Worm (Caenorhabditis elegans) whole organism, L3 larva: ENCODE measurements around the gene tmbi-4.
A peak's percentile ranks its signal among the peaks of the same experiment; 100 is the strongest.

ENCODE experiments used
- aly-2 ChIP-seq: fragments of 150-350 bp; optimal IDR thresholded peaks from 2 replicates; lab custom pipeline; 2014; ENCODE audit warnings: missing biosample characterization, missing genetic modification characterization
- ama-1 ChIP-seq: fragments of 150-350 bp; optimal IDR thresholded peaks from 2 replicates; lab custom pipeline; 2018
- ceh-16 ChIP-seq: sonication (generic microtip); optimal IDR thresholded peaks from 2 replicates; lab custom pipeline; 2017; ENCODE audit warnings: missing biosample characterization, missing genetic modification characterization
- ceh-82 ChIP-seq: fragments of 150-350 bp; optimal IDR thresholded peaks from 2 replicates; lab custom pipeline; 2014; ENCODE audit warnings: missing biosample characterization, missing genetic modification characterization
- ceh-9 ChIP-seq: sonication (generic microtip); optimal IDR thresholded peaks from 2 replicates; lab custom pipeline; 2018; ENCODE audit warnings: missing biosample characterization, missing genetic modification characterization
- daf-12 ChIP-seq: fragments of 150-350 bp; optimal IDR thresholded peaks from 2 replicates; lab custom pipeline; 2014; ENCODE audit warnings: missing biosample characterization, missing genetic modification reagents, missing genetic modification characterization
- egl-27 ChIP-seq: sonication (generic microtip); optimal IDR thresholded peaks from 4 replicates; lab custom pipeline; 2017; ENCODE audit warnings: missing biosample characterization, missing genetic modification reagents, missing genetic modification characterization
- elt-1 ChIP-seq: fragments of 150-350 bp; optimal IDR thresholded peaks from 2 replicates; lab custom pipeline; 2014; ENCODE audit warnings: missing biosample characterization, missing genetic modification characterization
- elt-2 ChIP-seq: sonication (generic microtip); optimal IDR thresholded peaks from 2 replicates; lab custom pipeline; 2016; ENCODE audit warnings: missing genetic modification reagents, mild to moderate bottlenecking, missing genetic modification characterization, missing compliant biosample characterization
- elt-3 ChIP-seq, 3 experiments: fragments of 150-350 bp in 1 of 3; sonication (generic microtip) in 2 of 3; optimal IDR thresholded peaks; 2 replicates in 2 of 3; 4 replicates in 1 of 3; lab custom pipeline; 2014 to 2017; ENCODE audit warnings: missing biosample characterization in 3 of 3, missing genetic modification characterization in 3 of 3
- eor-1 ChIP-seq, 2 experiments: fragments of 150-350 bp; optimal IDR thresholded peaks; 2 replicates each; lab custom pipeline; 2014 to 2018; ENCODE audit warnings: missing biosample characterization in 2 of 2, missing genetic modification characterization in 2 of 2
- fkh-10 ChIP-seq: sonication (generic microtip); optimal IDR thresholded peaks from 2 replicates; lab custom pipeline; 2017; ENCODE audit warnings: missing biosample characterization, missing genetic modification reagents, missing genetic modification characterization
- fkh-2 ChIP-seq: fragments of 150-350 bp; optimal IDR thresholded peaks from 2 replicates; lab custom pipeline; 2014; ENCODE audit warnings: missing biosample characterization, missing genetic modification reagents, missing genetic modification characterization
- fos-1 ChIP-seq: fragments of 150-350 bp; optimal IDR thresholded peaks from 2 replicates; lab custom pipeline; 2014; ENCODE audit warnings: missing biosample characterization, missing genetic modification characterization
- hmg-11 ChIP-seq: sonication (generic microtip); optimal IDR thresholded peaks from 2 replicates; lab custom pipeline; 2016; ENCODE audit warnings: missing genetic modification characterization, missing compliant biosample characterization
- jun-1 ChIP-seq: fragments of 150-350 bp; optimal IDR thresholded peaks from 2 replicates; lab custom pipeline; 2014; ENCODE audit warnings: missing biosample characterization, missing genetic modification reagents, missing genetic modification characterization
- lin-15B ChIP-seq: fragments of 150-350 bp; optimal IDR thresholded peaks from 2 replicates; lab custom pipeline; 2014; ENCODE audit warnings: missing biosample characterization, missing genetic modification characterization
- lin-39 ChIP-seq: fragments of 150-350 bp; optimal IDR thresholded peaks from 2 replicates; lab custom pipeline; 2018; ENCODE audit warnings: missing biosample characterization, missing genetic modification reagents, missing genetic modification characterization
- lsy-12 ChIP-seq: sonication (generic microtip); optimal IDR thresholded peaks from 2 replicates; lab custom pipeline; 2016; ENCODE audit warnings: mild to moderate bottlenecking, missing genetic modification characterization, missing compliant biosample characterization
- mdl-1 ChIP-seq: fragments of 150-350 bp; optimal IDR thresholded peaks from 2 replicates; lab custom pipeline; 2014; ENCODE audit warnings: missing biosample characterization, missing genetic modification characterization
- nfya-1 ChIP-seq: sonication (generic microtip); optimal IDR thresholded peaks from 2 replicates; lab custom pipeline; 2017; ENCODE audit warnings: missing genetic modification characterization, mild to moderate bottlenecking, missing compliant biosample characterization, antibody characterized with exemption, moderate library complexity; ENCODE audit not compliant: insufficient read depth
- nhr-11 ChIP-seq: fragments of 150-350 bp; optimal IDR thresholded peaks from 2 replicates; lab custom pipeline; 2014; ENCODE audit warnings: missing biosample characterization, missing genetic modification characterization
- nhr-12 ChIP-seq: fragments of 150-350 bp; optimal IDR thresholded peaks from 2 replicates; lab custom pipeline; 2014; ENCODE audit warnings: missing biosample characterization, missing genetic modification characterization
- nhr-23 ChIP-seq: fragments of 150-350 bp; optimal IDR thresholded peaks from 2 replicates; lab custom pipeline; 2014; ENCODE audit warnings: missing biosample characterization, missing genetic modification reagents, missing genetic modification characterization
- nhr-237 ChIP-seq: fragments of 150-350 bp; optimal IDR thresholded peaks from 2 replicates; lab custom pipeline; 2014; ENCODE audit warnings: missing biosample characterization, missing genetic modification characterization
- nhr-25 ChIP-seq: sonication (generic microtip); optimal IDR thresholded peaks from 2 replicates; lab custom pipeline; 2017; ENCODE audit warnings: missing biosample characterization, missing genetic modification characterization
- nhr-43 ChIP-seq: sonication (generic microtip); optimal IDR thresholded peaks from 2 replicates; lab custom pipeline; 2016; ENCODE audit warnings: mild to moderate bottlenecking, missing genetic modification characterization, missing compliant biosample characterization; ENCODE audit not compliant: poor library complexity, severe bottlenecking
- nhr-67 ChIP-seq: fragments of 150-350 bp; optimal IDR thresholded peaks from 2 replicates; lab custom pipeline; 2014; ENCODE audit warnings: missing biosample characterization, missing genetic modification characterization
- nhr-76 ChIP-seq: fragments of 150-350 bp; sonication (generic microtip); optimal IDR thresholded peaks from 5 replicates; lab custom pipeline; 2014; ENCODE audit warnings: missing biosample characterization, missing genetic modification characterization
- nhr-77 ChIP-seq: fragments of 150-350 bp; optimal IDR thresholded peaks from 2 replicates; lab custom pipeline; 2014; ENCODE audit warnings: missing biosample characterization, missing genetic modification characterization
- pha-4 ChIP-seq: fragments of 150-350 bp; optimal IDR thresholded peaks from 2 replicates; lab custom pipeline; 2014; ENCODE audit warnings: missing biosample characterization, missing genetic modification reagents, missing genetic modification characterization
- pqm-1 ChIP-seq: fragments of 150-350 bp; optimal IDR thresholded peaks from 2 replicates; lab custom pipeline; 2017; ENCODE audit warnings: missing biosample characterization, missing genetic modification characterization, inconsistent platforms
- sea-2 ChIP-seq: fragments of 150-350 bp; sonication (generic microtip); optimal IDR thresholded peaks from 4 replicates; lab custom pipeline; 2014; ENCODE audit warnings: missing biosample characterization, missing genetic modification reagents, missing genetic modification characterization
- skn-1 ChIP-seq: fragments of 150-350 bp; optimal IDR thresholded peaks from 2 replicates; lab custom pipeline; 2014; ENCODE audit warnings: missing biosample characterization, missing genetic modification characterization
- snpc-4 ChIP-seq: fragments of 150-350 bp; optimal IDR thresholded peaks from 2 replicates; lab custom pipeline; 2014; ENCODE audit warnings: missing biosample characterization, missing genetic modification characterization
- tbx-2 ChIP-seq: sonication (generic microtip); optimal IDR thresholded peaks from 2 replicates; lab custom pipeline; 2016; ENCODE audit warnings: mild to moderate bottlenecking, missing genetic modification characterization, missing compliant biosample characterization
- unc-39 ChIP-seq: sonication (generic microtip); optimal IDR thresholded peaks from 4 replicates; lab custom pipeline; 2017; ENCODE audit warnings: missing biosample characterization, missing genetic modification characterization
- unc-62 ChIP-seq: fragments of 150-350 bp; sonication (generic microtip); optimal IDR thresholded peaks from 4 replicates; lab custom pipeline; 2014; ENCODE audit warnings: missing biosample characterization, missing genetic modification reagents, missing genetic modification characterization
- ztf-4 ChIP-seq: fragments of 150-350 bp; optimal IDR thresholded peaks from 2 replicates; lab custom pipeline; 2014; ENCODE audit warnings: missing biosample characterization, missing genetic modification characterization

The tmbi-4 gene

ce11 chrX:9105075-9105474 is 45.4 kb upstream of the tmbi-4 start:
- TF ChIP-seq pqm-1 (tag; lab: Kevin White, UChicago) (peak; percentile 12), nhr-77 (tag; lab: Kevin White, UChicago) (no peak), elt-2 (tag; lab: Kevin White, UChicago) (peak; percentile 48)

ce11 chrX:9105888-9106287 is 44.6 kb upstream of the tmbi-4 start:
- TF ChIP-seq nfya-1 (no peak), nhr-11 (tag; lab: Kevin White, UChicago) (no peak), nhr-43 (tag; lab: Kevin White, UChicago) (no peak), nhr-76 (tag; lab: Kevin White, UChicago) (no peak), tbx-2 (tag; lab: Kevin White, UChicago) (no peak), aly-2 (no peak), pha-4 (tag; lab: Kevin White, UChicago) (no peak), ceh-82 (tag; lab: Kevin White, UChicago) (no peak), fkh-10 (no peak), lsy-12 (tag; lab: Kevin White, UChicago) (no peak), eor-1 (tag; optimal IDR thresholded peaks at IDR 0.05; lab: Kevin White, UChicago) (no peak), jun-1 (no peak), nhr-77 (tag; lab: Kevin White, UChicago) (no peak), ceh-16 (tag; lab: Kevin White, UChicago) (no peak), ama-1 (lab: Kevin White, UChicago) (no peak), egl-27 (tag; lab: Kevin White, UChicago) (no peak), daf-12 (tag; lab: Kevin White, UChicago) (no peak), nhr-25 (tag; lab: Kevin White, UChicago) (no peak), fkh-2 (tag; lab: Kevin White, UChicago) (no peak), skn-1 (tag; lab: Kevin White, UChicago) (no peak)

ce11 chrX:9107866-9108265 is 42.6 kb upstream of the tmbi-4 start:
- TF ChIP-seq mdl-1 (tag; lab: Kevin White, UChicago) = no peak
- TF ChIP-seq unc-39 (tag; lab: Kevin White, UChicago) = no peak
- TF ChIP-seq nhr-77 (tag; lab: Kevin White, UChicago) = no peak
- TF ChIP-seq ceh-9 (tag; lab: Kevin White, UChicago) = no peak
- no peak for TF ChIP-seq egl-27 (tag; lab: Kevin White, UChicago)
- no peak for TF ChIP-seq eor-1 (tag; optimal IDR thresholded peaks at IDR 0.05; lab: Kevin White, UChicago)
- no peak for TF ChIP-seq unc-62 (GFP tag; lab: Kevin White, UChicago)
- no peak for TF ChIP-seq fos-1 (tag; lab: Kevin White, UChicago)
- TF ChIP-seq nhr-237 = no peak
- TF ChIP-seq ama-1 (lab: Kevin White, UChicago) = no peak
- no peak for TF ChIP-seq elt-2 (tag; lab: Kevin White, UChicago)
- TF ChIP-seq daf-12 (tag; lab: Kevin White, UChicago) = no peak
- no peak for TF ChIP-seq nhr-23 (tag; lab: Kevin White, UChicago)
- TF ChIP-seq elt-3 (tag; optimal IDR thresholded peaks at IDR 0.05; lab: Kevin White, UChicago) = no peak
- no peak for TF ChIP-seq ceh-16 (tag; lab: Kevin White, UChicago)
- no peak for TF ChIP-seq pha-4 (tag; lab: Kevin White, UChicago)
- no peak for TF ChIP-seq nhr-11 (tag; lab: Kevin White, UChicago)
- TF ChIP-seq, all 47 proteins: peak for 0

- TF ChIP-seq nhr-76 (tag; lab: Kevin White, UChicago) = no peak
- no peak for TF ChIP-seq ceh-9 (tag; lab: Kevin White, UChicago)
- no peak for TF ChIP-seq elt-1 (tag; lab: Kevin White, UChicago)
- TF ChIP-seq nhr-67 (tag; lab: Kevin White, UChicago) = no peak
- TF ChIP-seq tbx-2 (tag; lab: Kevin White, UChicago) = no peak
- TF ChIP-seq daf-12 (tag; lab: Kevin White, UChicago) = no peak
- TF ChIP-seq fkh-2 (tag; lab: Kevin White, UChicago) = no peak
- TF ChIP-seq nhr-25 (tag; lab: Kevin White, UChicago) = peak; percentile 80
Measured at ce11 chrX:9111585-9111984, 38.9 kb upstream of the tmbi-4 start.

- TF ChIP-seq nfya-1 (peak; percentile 78), nhr-25 (tag; lab: Kevin White, UChicago) (peak; percentile 23), sea-2 (GFP tag; lab: Kevin White, UChicago) (no peak), lin-15B (peak; percentile 84), ztf-4 (tag; lab: Kevin White, UChicago) (no peak), lin-39 (peak; percentile 13), ceh-82 (tag; lab: Kevin White, UChicago) (no peak), nhr-237 (no peak), nhr-11 (tag; lab: Kevin White, UChicago) (no peak), nhr-67 (tag; lab: Kevin White, UChicago) (no peak), skn-1 (tag; lab: Kevin White, UChicago) (no peak), tbx-2 (tag; lab: Kevin White, UChicago) (no peak), lsy-12 (tag; lab: Kevin White, UChicago) (no peak), mdl-1 (tag; lab: Kevin White, UChicago) (no peak), ceh-16 (tag; lab: Kevin White, UChicago) (no peak), elt-3 (tag; optimal IDR thresholded peaks at IDR 0.05; lab: Kevin White, UChicago) (no peak), unc-39 (tag; lab: Kevin White, UChicago) (no peak), nhr-12 (no peak), nhr-76 (tag; lab: Kevin White, UChicago) (no peak), snpc-4 (tag; lab: Kevin White, UChicago) (no peak), elt-1 (tag; lab: Kevin White, UChicago) (no peak), nhr-43 (tag; lab: Kevin White, UChicago) (no peak), hmg-11 (tag; lab: Kevin White, UChicago) (peak; percentile 42), pha-4 (tag; lab: Kevin White, UChicago) (peak; percentile 62), egl-27 (tag; lab: Kevin White, UChicago) (no peak), jun-1 (no peak)
Measured at ce11 chrX:9113829-9114228, 36.7 kb upstream of the tmbi-4 start, which contains the start of gene C25A11.2. Gene C25A11.2, plus strand, starts transcription at chrX:9114066.
